Fruit fly (Drosophila melanogaster) whole organism, embryonic: ENCODE data around the gene CG31637.

Source experiments
- Bgb ChIP-seq: fragments of 200-800 bp; sonication (Bioruptor generic); IDR thresholded peaks from 2 replicates; pipeline ENCODE4 v1.3.6; 2022; ENCODE audit warnings: missing biosample characterization, missing genetic modification characterization; ENCODE audit not compliant: partially characterized antibody
- CG10147 ChIP-seq: fragments of 200-800 bp; sonication (Bioruptor generic); optimal IDR thresholded peaks from 2 replicates; lab custom pipeline; 2019; ENCODE audit warnings: missing biosample characterization, mild to moderate bottlenecking, missing genetic modification characterization, moderate library complexity
- CG10654 ChIP-seq: fragments of 200-800 bp; sonication (Bioruptor generic); optimal IDR thresholded peaks from 2 replicates; lab custom pipeline; 2016; ENCODE audit warnings: missing biosample characterization, missing genetic modification characterization
- CG11695 ChIP-seq: fragments of 200-800 bp; sonication (Bioruptor generic); IDR thresholded peaks from 3 replicates; pipeline ENCODE4 v1.3.6; 2022; ENCODE audit warnings: missing biosample characterization, missing genetic modification characterization
- CG1233 ChIP-seq: fragments of 200-800 bp; sonication (Bioruptor generic); optimal IDR thresholded peaks from 4 replicates; lab custom pipeline; 2018; ENCODE audit warnings: missing biosample characterization, mild to moderate bottlenecking, missing genetic modification characterization
- CG12744 ChIP-seq: fragments of 200-800 bp; sonication (Bioruptor generic); optimal IDR thresholded peaks from 2 replicates; lab custom pipeline; 2016; ENCODE audit warnings: missing biosample characterization, missing genetic modification characterization
- CG13296 ChIP-seq: fragments of 200-800 bp; sonication (Bioruptor generic); optimal IDR thresholded peaks from 3 replicates; lab custom pipeline; 2018; ENCODE audit warnings: missing biosample characterization, mild to moderate bottlenecking, missing genetic modification characterization
- CG14441 ChIP-seq: fragments of 200-800 bp; sonication (Bioruptor generic); IDR thresholded peaks from 2 replicates; pipeline ENCODE4 v1.3.6; 2022; ENCODE audit warnings: missing biosample characterization, missing genetic modification characterization
- CG15269 ChIP-seq: fragments of 200-800 bp; sonication (Bioruptor generic); optimal IDR thresholded peaks from 2 replicates; lab custom pipeline; 2018; ENCODE audit warnings: missing biosample characterization, mild to moderate bottlenecking, missing genetic modification characterization, moderate library complexity
- CG18011 ChIP-seq: fragments of 200-800 bp; sonication (Bioruptor generic); optimal IDR thresholded peaks from 2 replicates; lab custom pipeline; 2017; ENCODE audit warnings: missing biosample characterization, missing genetic modification characterization, mild to moderate bottlenecking, moderate library complexity, missing genotype
- CG2199 ChIP-seq: fragments of 200-800 bp; sonication (Bioruptor generic); IDR thresholded peaks from 3 replicates; pipeline ENCODE4 v1.3.6; 2022; ENCODE audit warnings: missing biosample characterization, missing genetic modification characterization
- CG30020 ChIP-seq: fragments of 200-800 bp; optimal IDR thresholded peaks from 2 replicates; lab custom pipeline; 2019; ENCODE audit warnings: missing biosample characterization, mild to moderate bottlenecking, missing genetic modification characterization, moderate library complexity
- CG30403 ChIP-seq: fragments of 200-800 bp; sonication (Bioruptor generic); optimal IDR thresholded peaks from 3 replicates; lab custom pipeline; 2016; ENCODE audit warnings: missing biosample characterization, missing genetic modification characterization
- CG32532 ChIP-seq: fragments of 200-800 bp; sonication (Bioruptor generic); IDR thresholded peaks from 2 replicates; pipeline ENCODE4 v1.3.6; 2022; ENCODE audit warnings: missing biosample characterization, missing genetic modification characterization
- CG34224 ChIP-seq: fragments of 200-800 bp; sonication (Bioruptor generic); IDR thresholded peaks from 3 replicates; pipeline ENCODE4 v1.3.6; 2022; ENCODE audit warnings: missing biosample characterization, missing genetic modification characterization; ENCODE audit not compliant: partially characterized antibody
- CG4328 ChIP-seq: fragments of 200-800 bp; sonication (Bioruptor generic); optimal IDR thresholded peaks from 3 replicates; lab custom pipeline; 2017; ENCODE audit warnings: missing biosample characterization, missing genetic modification reagents, missing genetic modification characterization
- CG6175 ChIP-seq: fragments of 200-800 bp; sonication (Bioruptor generic); IDR thresholded peaks from 3 replicates; pipeline ENCODE4 v1.3.6; 2022; ENCODE audit warnings: missing biosample characterization, missing genetic modification characterization
- CG7928 ChIP-seq: fragments of 200-800 bp; sonication (Bioruptor generic); optimal IDR thresholded peaks from 2 replicates; lab custom pipeline; 2017; ENCODE audit warnings: missing biosample characterization, mild to moderate bottlenecking, missing genetic modification characterization
- CG7963 ChIP-seq: fragments of 200-800 bp; sonication (Bioruptor generic); IDR thresholded peaks from 3 replicates; pipeline ENCODE4 v1.3.6; 2022; ENCODE audit warnings: missing biosample characterization, missing genetic modification characterization; ENCODE audit not compliant: partially characterized antibody
- CG9797 ChIP-seq: fragments of 200-800 bp; sonication (Bioruptor generic); optimal IDR thresholded peaks from 3 replicates; lab custom pipeline; 2018; ENCODE audit warnings: missing biosample characterization, mild to moderate bottlenecking, missing genetic modification characterization
- CHES-1-like ChIP-seq: fragments of 200-800 bp; sonication (Bioruptor generic); optimal IDR thresholded peaks from 2 replicates; lab custom pipeline; 2016; ENCODE audit warnings: missing biosample characterization, missing genetic modification characterization
- Camta ChIP-seq: fragments of 200-800 bp; sonication (Bioruptor generic); optimal IDR thresholded peaks from 2 replicates; lab custom pipeline; 2016; ENCODE audit warnings: missing biosample characterization, missing genetic modification characterization
- CoRest ChIP-seq: fragments of 200-800 bp; sonication (Bioruptor generic); optimal IDR thresholded peaks from 3 replicates; lab custom pipeline; 2018; ENCODE audit warnings: missing biosample characterization, mild to moderate bottlenecking, missing genetic modification characterization, moderate library complexity
- Dad ChIP-seq: fragments of 200-800 bp; sonication (Bioruptor generic); optimal IDR thresholded peaks from 3 replicates; lab custom pipeline; 2016; ENCODE audit warnings: missing biosample characterization, missing genetic modification characterization
- Ets65A ChIP-seq: fragments of 200-800 bp; sonication (Bioruptor generic); peaks from one replicate; lab custom pipeline; 2016; ENCODE audit warnings: missing biosample characterization, missing genetic modification characterization
- Ets97D ChIP-seq: fragments of 200-800 bp; sonication (Bioruptor generic); optimal IDR thresholded peaks from 3 replicates; lab custom pipeline; 2016; ENCODE audit warnings: missing biosample characterization, missing genetic modification characterization
- Gug ChIP-seq: fragments of 200-800 bp; sonication (Bioruptor generic); IDR thresholded peaks from 4 replicates; pipeline ENCODE4 v1.3.6; 2022; ENCODE audit warnings: missing biosample characterization, missing genetic modification characterization
- HmgZ ChIP-seq: fragments of 200-800 bp; sonication (Bioruptor generic); optimal IDR thresholded peaks from 2 replicates; lab custom pipeline; 2018; ENCODE audit warnings: missing biosample characterization, mild to moderate bottlenecking, missing genetic modification characterization
- Hmr ChIP-seq: fragments of 200-800 bp; sonication (Bioruptor generic); optimal IDR thresholded peaks from 3 replicates; lab custom pipeline; 2017; ENCODE audit warnings: mild to moderate bottlenecking, missing biosample characterization, missing genetic modification reagents, missing genetic modification characterization
- Jarid2 ChIP-seq: fragments of 200-800 bp; sonication (Bioruptor generic); optimal IDR thresholded peaks from 3 replicates; lab custom pipeline; 2017; ENCODE audit warnings: mild to moderate bottlenecking, missing biosample characterization, missing genetic modification reagents, missing genetic modification characterization
- Lhr ChIP-seq: fragments of 200-800 bp; sonication (Bioruptor generic); optimal IDR thresholded peaks from 3 replicates; lab custom pipeline; 2017; ENCODE audit warnings: mild to moderate bottlenecking, missing biosample characterization, missing genetic modification reagents, missing genetic modification characterization
- Ptx1 ChIP-seq: fragments of 200-800 bp; sonication (Bioruptor generic); IDR thresholded peaks from 2 replicates; pipeline ENCODE4 v1.3.6; 2022; ENCODE audit warnings: missing biosample characterization, missing genetic modification characterization
- Side ChIP-seq: fragments of 200-800 bp; sonication (Bioruptor generic); optimal IDR thresholded peaks from 2 replicates; lab custom pipeline; 2016; ENCODE audit warnings: missing biosample characterization, missing genetic modification characterization
- ap ChIP-seq: fragments of 200-800 bp; sonication (Bioruptor generic); IDR thresholded peaks from 2 replicates; pipeline ENCODE4 v1.3.6; 2022; ENCODE audit warnings: missing biosample characterization, missing genetic modification characterization
- bbx ChIP-seq: fragments of 200-800 bp; sonication (Bioruptor generic); IDR thresholded peaks from 2 replicates; pipeline ENCODE4 v1.3.6; 2022; ENCODE audit warnings: missing biosample characterization, missing genetic modification characterization; ENCODE audit not compliant: partially characterized antibody
- ems ChIP-seq: fragments of 200-800 bp; sonication (Bioruptor generic); optimal IDR thresholded peaks from 3 replicates; lab custom pipeline; 2016; ENCODE audit warnings: missing biosample characterization, missing genetic modification characterization
- exex ChIP-seq: fragments of 200-800 bp; sonication (Bioruptor generic); optimal IDR thresholded peaks from 4 replicates; lab custom pipeline; 2018; ENCODE audit warnings: missing biosample characterization, mild to moderate bottlenecking, missing genetic modification characterization, moderate library complexity
- fd102C ChIP-seq: fragments of 200-800 bp; sonication (Bioruptor generic); optimal IDR thresholded peaks from 2 replicates; lab custom pipeline; 2018; ENCODE audit warnings: missing biosample characterization, mild to moderate bottlenecking, missing genetic modification characterization, moderate library complexity
- ftz-f1 ChIP-seq: fragments of 200-800 bp; sonication (Bioruptor generic); optimal IDR thresholded peaks from 2 replicates; lab custom pipeline; 2016; ENCODE audit warnings: missing biosample characterization, missing genetic modification characterization
- org-1 ChIP-seq: fragments of 200-800 bp; sonication (Bioruptor generic); optimal IDR thresholded peaks from 2 replicates; lab custom pipeline; 2017; ENCODE audit warnings: missing biosample characterization, missing genetic modification characterization
- pum ChIP-seq: fragments of 200-800 bp; sonication (Bioruptor generic); optimal IDR thresholded peaks from 2 replicates; lab custom pipeline; 2016; ENCODE audit warnings: missing biosample characterization, missing genetic modification characterization
- row ChIP-seq: fragments of 200-800 bp; sonication (Bioruptor generic); IDR thresholded peaks from 3 replicates; pipeline ENCODE4 v1.3.6; 2022; ENCODE audit warnings: missing biosample characterization, missing genetic modification characterization
- seq ChIP-seq: fragments of 200-800 bp; sonication (Bioruptor generic); IDR thresholded peaks from 2 replicates; pipeline ENCODE4 v1.3.6; 2022; ENCODE audit warnings: missing biosample characterization, missing genetic modification characterization
- sqz ChIP-seq: fragments of 200-800 bp; sonication (Bioruptor generic); optimal IDR thresholded peaks from 3 replicates; lab custom pipeline; 2018; ENCODE audit warnings: missing biosample characterization, mild to moderate bottlenecking, missing genetic modification characterization
- sr ChIP-seq: fragments of 200-800 bp; sonication (Bioruptor generic); IDR thresholded peaks from 3 replicates; pipeline ENCODE4 v1.3.6; 2022; ENCODE audit warnings: missing biosample characterization, missing genetic modification characterization
- stwl ChIP-seq: fragments of 200-800 bp; sonication (Bioruptor generic); optimal IDR thresholded peaks from 3 replicates; lab custom pipeline; 2018; ENCODE audit warnings: missing biosample characterization, mild to moderate bottlenecking, missing genetic modification characterization, moderate library complexity
- tna ChIP-seq: fragments of 200-800 bp; sonication (Bioruptor generic); IDR thresholded peaks from 2 replicates; pipeline ENCODE4 v1.3.6; 2022; ENCODE audit warnings: missing biosample characterization, missing genetic modification characterization; ENCODE audit not compliant: partially characterized antibody
- wor ChIP-seq: fragments of 200-800 bp; sonication (Bioruptor generic); IDR thresholded peaks from 2 replicates; pipeline ENCODE4 v1.3.6; 2022; ENCODE audit warnings: missing biosample characterization, missing genetic modification characterization
- zen2 ChIP-seq: fragments of 200-800 bp; sonication (Bioruptor generic); IDR thresholded peaks from 3 replicates; pipeline ENCODE4 v1.3.6; 2022; ENCODE audit warnings: missing biosample characterization, missing genetic modification characterization; ENCODE audit not compliant: partially characterized antibody
- zf30C ChIP-seq: fragments of 200-800 bp; sonication (Bioruptor generic); optimal IDR thresholded peaks from 3 replicates; lab custom pipeline; 2018; ENCODE audit warnings: missing biosample characterization, mild to moderate bottlenecking, missing genetic modification characterization

Gene CG31637

DNA sequence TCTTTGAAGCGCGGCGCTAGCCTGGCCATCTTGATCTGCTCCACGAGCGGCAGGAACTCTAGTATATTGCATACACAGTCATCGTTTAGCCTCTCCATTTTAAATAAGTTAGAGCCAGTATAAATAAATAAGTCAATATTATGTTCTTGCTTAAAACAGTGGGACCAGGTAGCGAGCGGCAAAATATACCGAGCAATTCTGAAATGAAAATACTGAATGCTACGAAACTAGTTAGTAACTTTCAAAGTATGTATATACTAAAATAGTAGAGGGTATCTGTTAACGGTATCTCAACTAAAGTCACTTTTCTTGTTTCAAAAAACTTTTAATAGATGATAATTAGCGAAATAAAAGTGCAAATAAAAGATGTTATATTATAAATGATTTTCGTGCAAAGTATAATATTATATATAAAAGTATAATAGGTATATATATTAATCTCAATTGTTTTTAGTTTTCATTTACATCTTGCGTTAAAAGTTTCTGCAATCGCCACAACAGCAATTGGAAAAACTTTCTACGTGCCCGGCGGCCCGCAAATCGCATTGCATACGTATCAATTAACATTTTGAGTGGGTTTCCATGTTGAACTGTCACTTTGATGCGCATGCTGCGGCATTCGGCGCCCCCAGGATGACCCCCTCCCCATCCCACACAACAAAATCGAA, 67.7 kb downstream of the CG31637 start, which contains the start of gene CG13766 (continued):
- TF ChIP-seq stwl (tag; lab: Kevin White, UChicago): peak; percentile 87
- no peak for TF ChIP-seq CG12744 (GFP tag; lab: Kevin White, UChicago)
- TF ChIP-seq CG1233: no peak
- no peak for TF ChIP-seq seq (GFP tag; lab: Robert Waterston, UW)
- TF ChIP-seq zf30C (GFP tag; lab: Kevin White, UChicago): no peak
- no peak for TF ChIP-seq CG14441
- no peak for TF ChIP-seq Camta (GFP tag; lab: Kevin White, UChicago)
- no peak for TF ChIP-seq row (GFP tag; lab: Robert Waterston, UW)
- TF ChIP-seq bbx: peak; percentile 90
- TF ChIP-seq CG2199 (GFP tag; lab: Robert Waterston, UW): no peak
- TF ChIP-seq CG9797 (GFP tag; lab: Kevin White, UChicago): peak; percentile 64
- no peak for TF ChIP-seq CG11695 (GFP tag; lab: Robert Waterston, UW)
- peak; percentile 94 for TF ChIP-seq Bgb
- TF ChIP-seq tna (GFP tag; lab: Robert Waterston, UW): peak; percentile 98
- peak; percentile 98 for TF ChIP-seq CG7963 (GFP tag; lab: Robert Waterston, UW)
- TF ChIP-seq HmgZ: no peak
- no peak for TF ChIP-seq CG15269 (tag; lab: Kevin White, UChicago)
- no peak for TF ChIP-seq Side (GFP tag; lab: Kevin White, UChicago)
- TF ChIP-seq CG13296 (GFP tag; lab: Kevin White, UChicago): no peak
- TF ChIP-seq CG34224 (GFP tag; lab: Robert Waterston, UW): peak; percentile 93
- TF ChIP-seq sr: no peak
- TF ChIP-seq CG7928: no peak
- no peak for TF ChIP-seq CG32532 (GFP tag; lab: Robert Waterston, UW)
- no peak for TF ChIP-seq CG30403 (GFP tag; lab: Kevin White, UChicago)
- no peak for TF ChIP-seq ftz-f1 (GFP tag; lab: Kevin White, UChicago)
- no peak for TF ChIP-seq CG4328 (GFP tag; lab: Kevin White, UChicago)
- TF ChIP-seq Jarid2 (GFP tag; lab: Kevin White, UChicago): no peak
- TF ChIP-seq CG18011 (GFP tag; lab: Kevin White, UChicago): peak; percentile 96
- TF ChIP-seq CG10147 (GFP tag; lab: Kevin White, UChicago): no peak
- TF ChIP-seq ap: no peak
- TF ChIP-seq CoRest (tag; lab: Kevin White, UChicago): no peak
- TF ChIP-seq Ptx1 (GFP tag; lab: Robert Waterston, UW): no peak
- no peak for TF ChIP-seq CG10654 (GFP tag; lab: Kevin White, UChicago)
- TF ChIP-seq Ets65A: peak; percentile 48
- TF ChIP-seq zen2: peak; percentile 85
- no peak for TF ChIP-seq ems
- no peak for TF ChIP-seq pum
- peak; percentile 41 for TF ChIP-seq Hmr (GFP tag; lab: Kevin White, UChicago)
- no peak for TF ChIP-seq exex
- no peak for TF ChIP-seq Dad (GFP tag; lab: Kevin White, UChicago)
- no peak for TF ChIP-seq Gug (GFP tag; lab: Robert Waterston, UW)
- no peak for TF ChIP-seq CHES-1-like (GFP tag; lab: Kevin White, UChicago)
- TF ChIP-seq sqz (GFP tag; lab: Kevin White, UChicago): no peak
- no peak for TF ChIP-seq wor
- no peak for TF ChIP-seq org-1
- peak; percentile 35 for TF ChIP-seq CG30020 (tag; lab: Kevin White, UChicago)
- TF ChIP-seq fd102C (GFP tag; lab: Kevin White, UChicago): no peak
- peak; percentile 26 for TF ChIP-seq Ets97D
- TF ChIP-seq Lhr (GFP tag; lab: Kevin White, UChicago): peak; percentile 84
- no peak for TF ChIP-seq CG6175 (GFP tag; lab: Robert Waterston, UW)
